Fruit fly (Drosophila melanogaster) whole organism, adult: ENCODE measurements around the gene CG46464.

Experiments
- CG11617 ChIP-seq: fragments of 200-800 bp; sonication (Bioruptor generic); optimal IDR thresholded peaks from 2 replicates; lab custom pipeline; 2017; ENCODE audit warnings: mild to moderate bottlenecking, missing biosample characterization, missing genetic modification reagents, missing genetic modification characterization
- CG33017 ChIP-seq: fragments of 200-800 bp; sonication (Bioruptor generic); optimal IDR thresholded peaks from 2 replicates; lab custom pipeline; 2018; ENCODE audit warnings: missing biosample characterization, mild to moderate bottlenecking, missing genetic modification characterization, moderate library complexity
- Clk ChIP-seq: fragments of 200-800 bp; sonication (Bioruptor generic); optimal IDR thresholded peaks from 2 replicates; lab custom pipeline; 2017; ENCODE audit warnings: missing biosample characterization, missing genetic modification characterization
- kay ChIP-seq: fragments of 200-800 bp; sonication (Bioruptor generic); peaks from one replicate; lab custom pipeline; 2016; ENCODE audit warnings: missing biosample characterization, missing genetic modification characterization, borderline replicate concordance

DNA sequence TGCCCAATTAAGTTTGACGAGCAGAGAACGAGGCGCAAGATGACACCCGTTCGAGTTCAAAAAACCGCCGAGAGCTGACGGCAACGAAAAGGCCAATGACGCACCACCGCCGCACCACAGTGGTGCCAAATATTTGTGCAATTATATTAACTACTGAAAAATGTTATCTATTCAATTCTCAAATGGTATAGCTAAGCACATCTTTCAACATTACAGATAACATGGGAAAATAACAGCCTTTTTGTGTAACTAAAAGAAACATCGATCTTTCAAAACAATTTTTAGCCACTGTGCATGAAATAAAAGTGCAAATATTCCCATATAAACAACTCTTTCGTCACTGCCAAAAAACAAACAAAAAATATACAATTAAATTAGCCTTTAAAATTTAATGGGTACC is 46.1 kb upstream of the CG46464 start:
- TF ChIP-seq Clk (GFP tag; lab: Kevin White, UChicago) (no peak), CG33017 (no peak), kay (no peak), CG11617 (GFP tag; lab: Kevin White, UChicago) (no peak)
